Fruit fly (Drosophila melanogaster) whole organism, prepupa: Measurements from ENCODE around the gene Cubn2.

Source experiments
- Blimp-1 ChIP-seq: fragments of 200-800 bp; sonication (Bioruptor generic); optimal IDR thresholded peaks from 3 replicates; lab custom pipeline; 2017; ENCODE audit warnings: missing biosample characterization, missing genetic modification characterization, mild to moderate bottlenecking, moderate library complexity, missing genetic modification reagents
- CG10669 ChIP-seq: fragments of 200-800 bp; sonication (Bioruptor generic); optimal IDR thresholded peaks from 3 replicates; lab custom pipeline; 2018; ENCODE audit warnings: missing biosample characterization, mild to moderate bottlenecking, missing genetic modification characterization, moderate library complexity
- CG11294 ChIP-seq: fragments of 200-800 bp; sonication (Bioruptor generic); IDR thresholded peaks from 2 replicates; pipeline ENCODE4 v1.3.6; 2022; ENCODE audit warnings: missing biosample characterization, missing genetic modification characterization
- CG11762 ChIP-seq: fragments of 200-800 bp; sonication (Bioruptor generic); optimal IDR thresholded peaks from 3 replicates; lab custom pipeline; 2016; ENCODE audit warnings: missing biosample characterization, missing genetic modification characterization; ENCODE audit not compliant: insufficient read depth
- CG11902 ChIP-seq: fragments of 200-800 bp; sonication (Bioruptor generic); optimal IDR thresholded peaks from 3 replicates; lab custom pipeline; 2016; ENCODE audit warnings: missing biosample characterization, missing genetic modification characterization
- CG15336 ChIP-seq: fragments of 200-800 bp; sonication (Bioruptor generic); IDR thresholded peaks from 2 replicates; pipeline ENCODE4 v1.3.6; 2022; ENCODE audit warnings: missing biosample characterization, missing genetic modification characterization
- CG1621 ChIP-seq: fragments of 200-800 bp; sonication (Bioruptor generic); optimal IDR thresholded peaks from 3 replicates; lab custom pipeline; 2018; ENCODE audit warnings: missing biosample characterization, mild to moderate bottlenecking, missing genetic modification characterization
- CG16779 ChIP-seq: fragments of 200-800 bp; sonication (Bioruptor generic); optimal IDR thresholded peaks from 3 replicates; lab custom pipeline; 2017; ENCODE audit warnings: missing biosample characterization, mild to moderate bottlenecking, missing genetic modification characterization
- CG3032 ChIP-seq: fragments of 200-800 bp; optimal IDR thresholded peaks from 2 replicates; lab custom pipeline; 2019; ENCODE audit warnings: missing biosample characterization, mild to moderate bottlenecking, missing genetic modification characterization, moderate library complexity
- CG31627 ChIP-seq: fragments of 200-800 bp; sonication (Bioruptor generic); optimal IDR thresholded peaks from 3 replicates; lab custom pipeline; 2016; ENCODE audit warnings: missing biosample characterization, missing genetic modification characterization
- CG32006 ChIP-seq: fragments of 200-800 bp; sonication (Bioruptor generic); optimal IDR thresholded peaks from 3 replicates; lab custom pipeline; 2017; ENCODE audit warnings: missing biosample characterization, mild to moderate bottlenecking, missing genetic modification characterization
- CG3919 ChIP-seq: fragments of 200-800 bp; sonication (Bioruptor generic); optimal IDR thresholded peaks from 3 replicates; lab custom pipeline; 2016; ENCODE audit warnings: missing biosample characterization, missing genetic modification characterization
- CG4318 ChIP-seq: fragments of 200-800 bp; sonication (Bioruptor generic); optimal IDR thresholded peaks from 3 replicates; lab custom pipeline; 2017; ENCODE audit warnings: missing biosample characterization, mild to moderate bottlenecking, missing genetic modification characterization
- CG6276 ChIP-seq: fragments of 200-800 bp; sonication (Bioruptor generic); optimal IDR thresholded peaks from 2 replicates; lab custom pipeline; 2017; ENCODE audit warnings: missing biosample characterization, mild to moderate bottlenecking, missing genetic modification characterization
- CG6792 ChIP-seq: fragments of 200-800 bp; sonication (Bioruptor generic); optimal IDR thresholded peaks from 3 replicates; lab custom pipeline; 2016; ENCODE audit warnings: missing biosample characterization, missing genetic modification characterization
- CG6808 ChIP-seq: fragments of 200-800 bp; sonication (Bioruptor generic); optimal IDR thresholded peaks from 3 replicates; lab custom pipeline; 2017; ENCODE audit warnings: missing biosample characterization, missing genetic modification characterization, mild to moderate bottlenecking, moderate library complexity, missing genetic modification reagents
- CG6854 ChIP-seq: fragments of 200-800 bp; sonication (Bioruptor generic); optimal IDR thresholded peaks from 2 replicates; lab custom pipeline; 2017; ENCODE audit warnings: missing biosample characterization, mild to moderate bottlenecking, missing genetic modification characterization
- CG8119 ChIP-seq: fragments of 200-800 bp; sonication (Bioruptor generic); IDR thresholded peaks from 3 replicates; pipeline ENCODE4 v1.3.6; 2022; ENCODE audit warnings: missing biosample characterization, missing genetic modification characterization
- CG8319 ChIP-seq: fragments of 200-800 bp; sonication (Bioruptor generic); optimal IDR thresholded peaks from 3 replicates; lab custom pipeline; 2016; ENCODE audit warnings: missing biosample characterization, missing genetic modification characterization
- CG8632 ChIP-seq: fragments of 200-800 bp; sonication (Bioruptor generic); optimal IDR thresholded peaks from 3 replicates; lab custom pipeline; 2016; ENCODE audit warnings: missing biosample characterization, missing genetic modification characterization
- CG9139 ChIP-seq: fragments of 200-800 bp; sonication (Bioruptor generic); optimal IDR thresholded peaks from 3 replicates; lab custom pipeline; 2017; ENCODE audit warnings: missing biosample characterization, mild to moderate bottlenecking, missing genetic modification characterization
- Eip75B ChIP-seq: fragments of 200-800 bp; sonication (Bioruptor generic); optimal IDR thresholded peaks from 3 replicates; lab custom pipeline; 2016; ENCODE audit warnings: missing biosample characterization, missing genetic modification characterization
- Eip78C ChIP-seq: fragments of 200-800 bp; sonication (Bioruptor generic); peaks from one replicate; lab custom pipeline; 2016; ENCODE audit warnings: missing biosample characterization, missing genetic modification characterization
- Eip93F ChIP-seq: fragments of 200-800 bp; sonication (Bioruptor generic); optimal IDR thresholded peaks from 2 replicates; lab custom pipeline; 2016; ENCODE audit warnings: missing biosample characterization, mild to moderate bottlenecking, missing genetic modification characterization
- Gug ChIP-seq: fragments of 200-800 bp; sonication (Bioruptor generic); IDR thresholded peaks from 2 replicates; pipeline ENCODE4 v1.3.6; 2022; ENCODE audit warnings: missing biosample characterization, missing genetic modification characterization
- Hr38 ChIP-seq: sonication (Bioruptor generic); optimal IDR thresholded peaks from 2 replicates; lab custom pipeline; 2016; ENCODE audit warnings: missing biosample characterization, missing genetic modification characterization
- Hr4 ChIP-seq: fragments of 200-800 bp; sonication (Bioruptor generic); optimal IDR thresholded peaks from 3 replicates; lab custom pipeline; 2016; ENCODE audit warnings: missing biosample characterization, missing genetic modification characterization
- Met ChIP-seq: fragments of 200-800 bp; sonication (Bioruptor generic); optimal IDR thresholded peaks from 3 replicates; lab custom pipeline; 2016; ENCODE audit warnings: missing biosample characterization, missing genetic modification characterization
- Smox ChIP-seq: fragments of 200-800 bp; sonication (Bioruptor generic); optimal IDR thresholded peaks from 3 replicates; lab custom pipeline; 2016; ENCODE audit warnings: missing biosample characterization, missing genetic modification characterization
- Sox102F ChIP-seq: fragments of 200-800 bp; sonication (Bioruptor generic); optimal IDR thresholded peaks from 2 replicates; lab custom pipeline; 2016; ENCODE audit warnings: missing biosample characterization, mild to moderate bottlenecking, missing genetic modification characterization
- Sox14 ChIP-seq: fragments of 200-800 bp; sonication (Bioruptor generic); optimal IDR thresholded peaks from 3 replicates; lab custom pipeline; 2016; ENCODE audit warnings: missing biosample characterization, missing genetic modification characterization
- Sox15 ChIP-seq: fragments of 200-800 bp; sonication (Bioruptor generic); optimal IDR thresholded peaks from 3 replicates; lab custom pipeline; 2016; ENCODE audit warnings: missing biosample characterization, missing genetic modification characterization
- achi ChIP-seq: fragments of 200-800 bp; sonication (Bioruptor generic); optimal IDR thresholded peaks from 3 replicates; lab custom pipeline; 2016; ENCODE audit warnings: missing biosample characterization, missing genetic modification characterization
- cyc ChIP-seq: fragments of 200-800 bp; sonication (Bioruptor generic); optimal IDR thresholded peaks from 3 replicates; lab custom pipeline; 2016; ENCODE audit warnings: missing biosample characterization, missing genetic modification characterization
- esn ChIP-seq: fragments of 200-800 bp; sonication (Bioruptor generic); optimal IDR thresholded peaks from 2 replicates; lab custom pipeline; 2016; ENCODE audit warnings: missing biosample characterization, mild to moderate bottlenecking, missing genetic modification characterization, moderate library complexity
- fd59A ChIP-seq: fragments of 200-800 bp; sonication (Bioruptor generic); optimal IDR thresholded peaks from 2 replicates; lab custom pipeline; 2017; ENCODE audit warnings: missing biosample characterization, mild to moderate bottlenecking, missing genetic modification characterization, missing genetic modification reagents
- fd85E ChIP-seq: fragments of 200-800 bp; sonication (Bioruptor generic); optimal IDR thresholded peaks from 3 replicates; lab custom pipeline; 2016; ENCODE audit warnings: missing biosample characterization, missing genetic modification characterization
- fkh ChIP-seq: fragments of 200-800 bp; sonication (Bioruptor generic); optimal IDR thresholded peaks from 3 replicates; lab custom pipeline; 2017; ENCODE audit warnings: missing biosample characterization, mild to moderate bottlenecking, missing genetic modification characterization, moderate library complexity
- pdm3 ChIP-seq: fragments of 200-800 bp; sonication (Bioruptor generic); optimal IDR thresholded peaks from 3 replicates; lab custom pipeline; 2016; ENCODE audit warnings: missing biosample characterization, missing genetic modification characterization
- salr ChIP-seq, 2 experiments: fragments of 200-800 bp; sonication (Bioruptor generic); optimal IDR thresholded peaks; 3 replicates each; lab custom pipeline; 2016 to 2018; ENCODE audit warnings: missing biosample characterization in 2 of 2, missing genetic modification characterization in 2 of 2, mild to moderate bottlenecking in 1 of 2
- ss ChIP-seq, 2 experiments: fragments of 200-800 bp; sonication (Bioruptor generic); optimal IDR thresholded peaks; 2 replicates in 1 of 2; 3 replicates in 1 of 2; lab custom pipeline; 2017 to 2018; ENCODE audit warnings: mild to moderate bottlenecking in 2 of 2, missing biosample characterization in 2 of 2, missing genetic modification characterization in 2 of 2, moderate library complexity in 1 of 2
- topi ChIP-seq: fragments of 200-800 bp; sonication (Bioruptor generic); optimal IDR thresholded peaks from 3 replicates; lab custom pipeline; 2016; ENCODE audit warnings: missing biosample characterization, missing genetic modification characterization
- vri ChIP-seq: fragments of 200-800 bp; sonication (Bioruptor generic); optimal IDR thresholded peaks from 3 replicates; lab custom pipeline; 2016; ENCODE audit warnings: missing biosample characterization, mild to moderate bottlenecking, missing genetic modification characterization

Cubn2 gene

DNA sequence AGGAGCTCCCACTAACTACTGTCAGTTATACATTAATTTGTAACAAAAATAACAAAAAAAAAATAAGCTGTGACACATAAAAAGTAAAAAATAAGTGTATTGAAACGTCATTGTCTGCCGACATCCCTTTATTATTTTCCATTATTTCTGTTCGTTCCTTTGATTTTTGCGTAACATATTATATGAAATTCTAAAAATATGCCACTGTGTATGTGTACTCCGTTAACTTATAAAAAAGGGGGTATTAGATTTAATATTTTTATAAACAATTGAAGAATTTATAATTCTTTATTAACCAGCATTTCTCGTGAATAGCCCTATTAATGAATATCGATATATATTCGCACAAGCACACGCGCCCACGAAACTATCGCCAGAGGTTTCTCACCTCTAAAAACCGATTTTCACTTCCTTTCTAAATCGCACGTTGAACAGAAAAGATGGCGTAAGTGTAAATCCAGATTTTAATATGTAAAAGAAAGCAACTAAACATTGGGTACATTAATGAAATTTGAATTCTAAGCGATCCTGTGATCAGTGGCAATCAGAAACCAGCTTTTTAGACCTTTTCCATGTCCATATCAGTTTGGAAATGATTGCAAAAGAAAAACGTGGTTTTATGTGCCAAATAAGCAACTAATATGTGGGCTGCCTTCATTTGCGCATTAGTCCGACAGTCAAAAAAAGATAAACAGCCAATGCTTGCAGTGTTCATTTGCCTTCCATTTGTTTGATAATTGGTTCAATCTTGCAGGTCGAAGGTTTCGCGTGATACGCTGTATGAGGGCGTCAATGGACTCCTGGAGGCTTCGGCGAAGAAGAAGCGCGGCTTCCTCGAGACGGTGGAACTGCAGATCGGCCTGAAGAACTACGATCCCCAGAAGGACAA, 8.1 kb upstream of the Cubn2 start, which contains the start of gene RpL10Ab (continued):
- no peak for TF ChIP-seq Sox102F
- peak; percentile 62 for TF ChIP-seq esn (GFP tag; lab: Kevin White, UChicago)
- TF ChIP-seq Smox (GFP tag; lab: Kevin White, UChicago), result peak; percentile 5
- TF ChIP-seq Met (GFP tag; lab: Kevin White, UChicago), result peak; percentile 50
- TF ChIP-seq topi (GFP tag; lab: Kevin White, UChicago), result peak; percentile 50
- peak; percentile 39 for TF ChIP-seq CG6792 (GFP tag; lab: Kevin White, UChicago)
- TF ChIP-seq CG6276 (GFP tag; lab: Kevin White, UChicago), result no peak
- peak; percentile 38 for TF ChIP-seq CG11902 (GFP tag; lab: Kevin White, UChicago)
- TF ChIP-seq Hr4, result no peak
- 0 out of 2 replicates have a peak, but pooled peaks have one; percentile 52 for TF ChIP-seq Gug
- peak; percentile 24 for TF ChIP-seq CG8319
- TF ChIP-seq Eip93F, result no peak
- TF ChIP-seq CG9139, result peak; percentile 18
- no peak for TF ChIP-seq CG32006 (GFP tag; lab: Kevin White, UChicago)
- TF ChIP-seq CG3032 (tag; lab: Kevin White, UChicago), result peak; percentile 35
- peak; percentile 68 for TF ChIP-seq CG6854 (GFP tag; lab: Kevin White, UChicago)
- peak; percentile 62; the same call in 1 of the 2 replicates for TF ChIP-seq CG11294 (GFP tag; lab: Robert Waterston, UW)
- no peak for TF ChIP-seq pdm3 (GFP tag; lab: Kevin White, UChicago)
- TF ChIP-seq CG15336 (GFP tag; lab: Robert Waterston, UW), result peak; percentile 22; the same call in 1 of the 2 replicates
- no peak for TF ChIP-seq Hr38 (GFP tag; lab: Kevin White, UChicago)
- TF ChIP-seq Eip78C (GFP tag; lab: Kevin White, UChicago), result peak; percentile 76
- peak; percentile 24 for TF ChIP-seq CG11762 (GFP tag; lab: Kevin White, UChicago)
- peak; percentile 28 for TF ChIP-seq CG10669 (GFP tag; lab: Kevin White, UChicago)
- TF ChIP-seq CG1621 (tag; lab: Kevin White, UChicago), result peak; percentile 2
- peak in 1 of 2 experiments; percentile 55 for TF ChIP-seq salr (GFP tag; optimal IDR thresholded peaks at IDR 0.05; lab: Kevin White, UChicago)
- no peak for TF ChIP-seq CG16779 (tag; lab: Kevin White, UChicago)
- TF ChIP-seq fd85E (GFP tag; lab: Kevin White, UChicago), result no peak
- no peak for TF ChIP-seq fd59A (GFP tag; lab: Kevin White, UChicago)
- peak; percentile 22 for TF ChIP-seq Sox15
- peak; percentile 34 for TF ChIP-seq CG8632 (GFP tag; lab: Kevin White, UChicago)
- peak; percentile 25 to 51 for TF ChIP-seq ss (GFP tag; optimal IDR thresholded peaks at IDR 0.05; lab: Kevin White, UChicago)
- peak; percentile 47 for TF ChIP-seq CG6808 (GFP tag; lab: Kevin White, UChicago)
- TF ChIP-seq CG3919 (GFP tag; lab: Kevin White, UChicago), result peak; percentile 77
- peak; percentile 8 for TF ChIP-seq fkh
- TF ChIP-seq CG8119, result peak; percentile 48; the same call in 1 of the 3 replicates

DNA sequence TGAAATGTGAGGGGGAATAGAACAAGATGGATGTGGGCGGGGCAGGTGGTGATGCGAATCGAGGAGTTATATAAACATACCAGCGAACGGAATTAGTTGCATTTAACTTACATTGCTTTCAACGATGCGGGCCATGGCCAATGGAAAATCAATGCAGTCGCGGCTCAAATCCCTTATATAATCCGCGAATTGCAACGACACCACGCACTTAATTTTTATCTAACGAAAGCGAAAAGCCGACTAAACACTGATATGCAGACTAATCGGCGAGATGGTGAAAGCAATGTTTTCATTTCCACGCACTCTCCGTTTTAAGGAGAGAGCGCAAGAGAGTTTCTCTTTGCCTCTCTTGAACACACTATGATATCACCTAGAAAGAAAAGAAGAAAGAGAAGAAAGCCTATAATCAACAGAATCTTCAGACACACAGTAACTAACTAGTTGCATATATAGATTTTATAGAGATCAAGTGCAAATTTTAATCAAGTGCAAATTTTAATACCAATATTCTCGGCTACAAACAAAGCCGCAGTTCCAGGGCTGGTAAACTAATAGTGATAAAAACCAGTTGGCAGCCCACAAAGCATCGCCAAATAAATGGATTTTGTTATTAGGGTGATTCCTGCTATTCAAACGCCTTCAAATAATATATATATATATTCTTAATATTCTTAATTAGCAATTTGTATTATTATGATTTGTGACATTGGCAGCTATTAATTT, 7.3 kb upstream of the Cubn2 start, which contains the start of the genes CG11597 and CG5946:
Gene CG11597, minus strand, starts transcription at position 553 of the 723 bp plus-strand sequence.
Gene CG5946, minus strand, starts transcription at position 553 of the 723 bp plus-strand sequence.
- TF ChIP-seq CG6276 (GFP tag; lab: Kevin White, UChicago), result peak; percentile 46
- TF ChIP-seq Eip78C (GFP tag; lab: Kevin White, UChicago), result peak; percentile 45
- TF ChIP-seq vri (GFP tag; lab: Kevin White, UChicago), result no peak
- TF ChIP-seq Smox (GFP tag; lab: Kevin White, UChicago), result no peak
- no peak for TF ChIP-seq Sox15
- TF ChIP-seq Blimp-1, result peak; percentile 62
- TF ChIP-seq Eip75B (GFP tag; lab: Kevin White, UChicago), result no peak
- no peak for TF ChIP-seq CG11762 (GFP tag; lab: Kevin White, UChicago)
- peak; percentile 19 for TF ChIP-seq CG31627 (GFP tag; lab: Kevin White, UChicago)
- TF ChIP-seq CG4318, result no peak
- no peak for TF ChIP-seq CG3032 (tag; lab: Kevin White, UChicago)
- peak; percentile 13 for TF ChIP-seq cyc
- TF ChIP-seq CG8119, result no peak
- TF ChIP-seq Sox14 (GFP tag; lab: Kevin White, UChicago), result peak; percentile 31
- TF ChIP-seq CG6792 (GFP tag; lab: Kevin White, UChicago), result no peak
- no peak for TF ChIP-seq CG15336 (GFP tag; lab: Robert Waterston, UW)
- no peak for TF ChIP-seq CG8319
- TF ChIP-seq achi, result no peak
